Fruit fly (Drosophila melanogaster) whole organism, embryonic: ENCODE measurements around the gene CG16813.

Experiments used
- Asciz ChIP-seq: fragments of 200-800 bp; sonication (Bioruptor generic); optimal IDR thresholded peaks from 2 replicates; lab custom pipeline; 2017; ENCODE audit warnings: missing biosample characterization, mild to moderate bottlenecking, missing genetic modification characterization, missing genetic modification reagents
- Blimp-1 ChIP-seq: fragments of 200-800 bp; sonication (Bioruptor generic); optimal IDR thresholded peaks from 3 replicates; lab custom pipeline; 2018; ENCODE audit warnings: missing biosample characterization, missing genetic modification characterization, mild to moderate bottlenecking, moderate library complexity, missing genetic modification reagents
- CG42726 ChIP-seq: fragments of 200-800 bp; sonication (Bioruptor generic); IDR thresholded peaks from 2 replicates; pipeline ENCODE4 v1.3.6; 2022; ENCODE audit warnings: missing biosample characterization, missing genetic modification characterization; ENCODE audit not compliant: partially characterized antibody
- CG6254 ChIP-seq: fragments of 200-800 bp; sonication (Bioruptor generic); optimal IDR thresholded peaks from 3 replicates; lab custom pipeline; 2017; ENCODE audit warnings: mild to moderate bottlenecking, missing biosample characterization, missing genetic modification reagents, missing genetic modification characterization
- CG6689 ChIP-seq: fragments of 200-800 bp; sonication (Bioruptor generic); IDR thresholded peaks from 2 replicates; pipeline ENCODE4 v1.3.6; 2022; ENCODE audit warnings: missing biosample characterization, missing genetic modification characterization
- CTCF ChIP-seq: fragments of 200-800 bp; sonication (Bioruptor generic); optimal IDR thresholded peaks from 2 replicates; lab custom pipeline; 2017; ENCODE audit warnings: missing biosample characterization, mild to moderate bottlenecking, missing genetic modification characterization, moderate library complexity
- Lhr ChIP-seq: fragments of 200-800 bp; sonication (Bioruptor generic); optimal IDR thresholded peaks from 3 replicates; lab custom pipeline; 2017; ENCODE audit warnings: mild to moderate bottlenecking, missing biosample characterization, missing genetic modification reagents, missing genetic modification characterization
- lola ChIP-seq, 3 experiments: fragments of >200 bp in 2 of 3; fragments of 200-800 bp in 1 of 3; sonication (Bioruptor generic) in 1 of 3; optimal IDR thresholded peaks; 2 replicates each; lab custom pipeline; 2017 to 2019; ENCODE audit warnings: missing biosample characterization in 3 of 3, missing genetic modification characterization in 3 of 3, mild to moderate bottlenecking in 1 of 3, moderate library complexity in 1 of 3
- pho ChIP-seq: fragments of 200-800 bp; sonication (Bioruptor generic); optimal IDR thresholded peaks from 2 replicates; lab custom pipeline; 2016; ENCODE audit warnings: missing biosample characterization, missing genetic modification characterization
- sc ChIP-seq, 3 experiments: fragments of >200 bp in 2 of 3; fragments of 200-800 bp in 1 of 3; sonication (Bioruptor generic) in 1 of 3; optimal IDR thresholded peaks; 2 replicates in 2 of 3; 3 replicates in 1 of 3; lab custom pipeline; 2017; ENCODE audit warnings: mild to moderate bottlenecking in 1 of 3, missing biosample characterization in 1 of 3, missing genetic modification characterization in 1 of 3, missing genetic modification reagents in 1 of 3
- sna ChIP-seq: fragments of 200-800 bp; sonication (Bioruptor generic); IDR thresholded peaks from 2 replicates; pipeline ENCODE4 v1.3.6; 2022; ENCODE audit warnings: missing biosample characterization, missing genetic modification characterization; ENCODE audit not compliant: partially characterized antibody
- wor ChIP-seq: fragments of 200-800 bp; sonication (Bioruptor generic); IDR thresholded peaks from 2 replicates; pipeline ENCODE4 v1.3.6; 2022; ENCODE audit warnings: missing biosample characterization, missing genetic modification characterization

DNA sequence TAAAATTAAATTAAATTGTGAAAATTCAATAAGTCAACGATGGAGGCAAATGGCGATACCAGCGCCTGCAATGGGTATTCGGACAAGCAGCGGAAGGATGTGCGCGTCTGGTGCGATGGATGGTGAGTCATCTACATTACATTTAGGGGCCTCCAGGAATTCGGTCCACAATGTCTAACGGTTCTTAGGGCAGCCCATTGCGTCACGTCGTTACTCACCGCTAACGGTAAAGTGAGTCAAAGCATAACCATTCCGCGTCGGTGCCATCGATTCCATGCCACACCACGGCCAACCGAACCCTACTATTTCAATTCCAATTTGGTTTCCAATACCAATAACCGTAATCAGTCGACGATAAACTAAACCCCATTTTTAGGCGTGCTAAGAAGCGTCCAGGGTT lies 23.2 kb upstream of the CG16813 start:
- TF ChIP-seq CTCF (GFP tag; lab: Kevin White, UChicago) (no peak), CG6254 (GFP tag; lab: Kevin White, UChicago) (no peak), Lhr (GFP tag; lab: Kevin White, UChicago) (no peak), CG42726 (GFP tag; lab: Robert Waterston, UW) (no peak), sc (optimal IDR thresholded peaks at IDR 0.05; lab: Kevin White, UChicago) (no peak), sc (GFP tag; optimal IDR thresholded peaks at IDR 0.05; lab: Kevin White, UChicago) (no peak), CG6689 (GFP tag; lab: Robert Waterston, UW) (no peak), Blimp-1 (GFP tag; lab: Kevin White, UChicago) (no peak), sna (GFP tag; lab: Robert Waterston, UW) (no peak), Asciz (no peak), lola (GFP tag; optimal IDR thresholded peaks at IDR 0.05; lab: Kevin White, UChicago) (no peak), wor (no peak), pho (GFP tag; lab: Kevin White, UChicago) (no peak)
